Worm (Caenorhabditis elegans) whole organism, young adult: ENCODE results near the gene sorf-1.

Experiments
- B0019.2 ChIP-seq: fragments of 200-800 bp; sonication (Bioruptor generic); conservative IDR thresholded peaks from 2 replicates; pipeline ENCODE4 v1.3.6; 2022; ENCODE audit warnings: missing genetic modification reagents, missing genetic modification characterization, missing compliant biosample characterization
- B0035.1 ChIP-seq: sonication (generic microtip); optimal IDR thresholded peaks from 2 replicates; lab custom pipeline; 2016; ENCODE audit warnings: missing genetic modification characterization, mild to moderate bottlenecking, missing compliant biosample characterization, missing genotype, missing genetic modification reagents
- B0261.1 ChIP-seq: sonication (generic microtip); optimal IDR thresholded peaks from 2 replicates; lab custom pipeline; 2016; ENCODE audit warnings: mild to moderate bottlenecking, missing genetic modification characterization, moderate library complexity, missing compliant biosample characterization
- B0336.3 ChIP-seq: fragments of 200-800 bp; sonication (Bioruptor generic); IDR thresholded peaks from 2 replicates; pipeline ENCODE4 v1.3.6; 2022; ENCODE audit warnings: missing genetic modification characterization, missing compliant biosample characterization
- D2030.7 ChIP-seq: fragments of 200-800 bp; sonication (Bioruptor generic); IDR thresholded peaks from 2 replicates; pipeline ENCODE4 v1.3.6; 2022; ENCODE audit warnings: missing genetic modification reagents, missing genetic modification characterization, missing compliant biosample characterization
- F33H1.4 ChIP-seq: fragments of 200-800 bp; sonication (Bioruptor generic); IDR thresholded peaks from 2 replicates; pipeline ENCODE4 v1.3.6; 2022; ENCODE audit warnings: missing genetic modification reagents, missing genetic modification characterization, missing compliant biosample characterization
- F55B11.4 ChIP-seq: sonication (generic microtip); optimal IDR thresholded peaks from 2 replicates; lab custom pipeline; 2016; ENCODE audit warnings: missing compliant biosample characterization, missing genetic modification characterization, borderline replicate concordance; ENCODE audit not compliant: insufficient read depth
- F57A8.1 ChIP-seq: fragments of 200-800 bp; sonication (Bioruptor generic); optimal IDR thresholded peaks from 2 replicates; lab custom pipeline; 2018; ENCODE audit warnings: mild to moderate bottlenecking, missing genetic modification characterization, moderate library complexity, missing compliant biosample characterization
- T07F8.4 ChIP-seq: sonication (generic microtip); optimal IDR thresholded peaks from 2 replicates; lab custom pipeline; 2016; ENCODE audit warnings: mild to moderate bottlenecking, missing genetic modification characterization, moderate library complexity, missing compliant biosample characterization
- T26A5.8 ChIP-seq: sonication (generic microtip); optimal IDR thresholded peaks from 2 replicates; lab custom pipeline; 2016; ENCODE audit warnings: missing genetic modification characterization, missing compliant biosample characterization
- Y53G8AR.9 ChIP-seq: fragments of 200-800 bp; sonication (Bioruptor generic); conservative IDR thresholded peaks from 2 replicates; pipeline ENCODE4 v1.3.6; 2022; ENCODE audit warnings: missing genetic modification reagents, missing genetic modification characterization, missing compliant biosample characterization
- Y79H2A.3 ChIP-seq: fragments of 200-800 bp; sonication (Bioruptor generic); conservative IDR thresholded peaks from 2 replicates; pipeline ENCODE4 v1.3.6; 2022; ENCODE audit warnings: missing genetic modification reagents, missing genetic modification characterization, missing compliant biosample characterization
- ama-1 ChIP-seq, 3 experiments: fragments of 150-350 bp in 1 of 3; sonication (generic microtip) in 2 of 3; optimal IDR thresholded peaks; 2 replicates each; lab custom pipeline; 2014 to 2018; ENCODE audit warnings: missing biosample characterization in 2 of 3, missing genetic modification characterization in 2 of 3, missing genetic modification reagents in 2 of 3
- attf-5 ChIP-seq: fragments of 200-800 bp; sonication (Bioruptor generic); optimal IDR thresholded peaks from 2 replicates; lab custom pipeline; 2018; ENCODE audit warnings: mild to moderate bottlenecking, missing genetic modification characterization, missing compliant biosample characterization
- bed-1 ChIP-seq: fragments of 200-800 bp; sonication (Bioruptor generic); IDR thresholded peaks from 2 replicates; pipeline ENCODE4 v1.3.6; 2022; ENCODE audit warnings: missing genetic modification reagents, missing genetic modification characterization, missing compliant biosample characterization
- ccch-3 ChIP-seq: fragments of 200-800 bp; sonication (Bioruptor generic); optimal IDR thresholded peaks from 2 replicates; lab custom pipeline; 2018; ENCODE audit warnings: mild to moderate bottlenecking, missing genetic modification characterization, missing compliant biosample characterization
- cebp-1 ChIP-seq, 2 experiments: fragments of 200-800 bp in 1 of 2; sonication (Bioruptor generic) in 1 of 2; sonication (generic microtip) in 1 of 2; IDR thresholded peaks in 1 of 2; optimal IDR thresholded peaks in 1 of 2; 2 replicates each; pipeline versions ENCODE4 v1.3.6 to Lab custom; 2017 to 2022; ENCODE audit warnings: missing compliant biosample characterization in 2 of 2, missing genetic modification characterization in 2 of 2, mild to moderate bottlenecking in 1 of 2, missing genetic modification reagents in 1 of 2, moderate library complexity in 1 of 2
- ceh-100 ChIP-seq: fragments of 200-800 bp; sonication (Bioruptor generic); IDR thresholded peaks from 2 replicates; pipeline ENCODE4 v1.3.6; 2022; ENCODE audit warnings: missing genetic modification reagents, missing genetic modification characterization, missing compliant biosample characterization
- ceh-27 ChIP-seq: fragments of 200-800 bp; sonication (Bioruptor generic); optimal IDR thresholded peaks from 2 replicates; lab custom pipeline; 2018; ENCODE audit warnings: mild to moderate bottlenecking, missing genetic modification characterization, moderate library complexity, missing compliant biosample characterization
- chd-7 ChIP-seq: sonication (generic microtip); optimal IDR thresholded peaks from 2 replicates; lab custom pipeline; 2016; ENCODE audit warnings: mild to moderate bottlenecking, missing genetic modification characterization, moderate library complexity, missing compliant biosample characterization
- dpff-1 ChIP-seq: sonication (generic microtip); optimal IDR thresholded peaks from 2 replicates; lab custom pipeline; 2017; ENCODE audit warnings: mild to moderate bottlenecking, missing genetic modification characterization, missing compliant biosample characterization
- ekl-4 ChIP-seq: fragments of 200-800 bp; sonication (Bioruptor generic); IDR thresholded peaks from 2 replicates; pipeline ENCODE4 v1.3.6; 2022; ENCODE audit warnings: missing genetic modification reagents, missing genetic modification characterization, missing compliant biosample characterization
- ets-4 ChIP-seq: fragments of 200-800 bp; sonication (Bioruptor generic); optimal IDR thresholded peaks from 2 replicates; lab custom pipeline; 2018; ENCODE audit warnings: mild to moderate bottlenecking, missing genetic modification characterization, missing compliant biosample characterization
- hmg-1.2 ChIP-seq: fragments of 200-800 bp; sonication (Bioruptor generic); IDR thresholded peaks from 2 replicates; pipeline ENCODE4 v1.3.6; 2022; ENCODE audit warnings: missing genetic modification reagents, missing genetic modification characterization, missing compliant biosample characterization
- hmg-20 ChIP-seq: fragments of 200-800 bp; sonication (Bioruptor generic); IDR thresholded peaks from 2 replicates; pipeline ENCODE4 v1.3.6; 2022; ENCODE audit warnings: missing genetic modification reagents, missing genetic modification characterization, missing compliant biosample characterization
- lsl-1 ChIP-seq: fragments of 200-800 bp; sonication (Bioruptor generic); optimal IDR thresholded peaks from 2 replicates; lab custom pipeline; 2018; ENCODE audit warnings: mild to moderate bottlenecking, missing genetic modification characterization, moderate library complexity, missing compliant biosample characterization
- madf-6 ChIP-seq: fragments of 200-800 bp; sonication (Bioruptor generic); IDR thresholded peaks from 2 replicates; pipeline ENCODE4 v1.3.6; 2022; ENCODE audit warnings: missing genetic modification reagents, missing genetic modification characterization, missing compliant biosample characterization
- madf-8 ChIP-seq: fragments of 200-800 bp; sonication (Bioruptor generic); conservative IDR thresholded peaks from 2 replicates; pipeline ENCODE4 v1.3.6; 2022; ENCODE audit warnings: missing genetic modification reagents, missing genetic modification characterization, missing compliant biosample characterization
- nfya-2 ChIP-seq: fragments of 200-800 bp; sonication (Bioruptor generic); IDR thresholded peaks from 2 replicates; pipeline ENCODE4 v1.3.6; 2022; ENCODE audit warnings: missing genetic modification reagents, missing genetic modification characterization, missing compliant biosample characterization
- nhr-80 ChIP-seq: sonication (generic microtip); optimal IDR thresholded peaks from 2 replicates; lab custom pipeline; 2016; ENCODE audit warnings: missing genetic modification characterization, missing compliant biosample characterization
- pha-4 ChIP-seq: fragments of 150-350 bp; sonication (generic microtip); optimal IDR thresholded peaks from 2 replicates; lab custom pipeline; 2014; ENCODE audit warnings: missing biosample characterization, missing genetic modification reagents, missing genetic modification characterization
- rcor-1 ChIP-seq: fragments of 200-800 bp; sonication (Bioruptor generic); IDR thresholded peaks from 2 replicates; pipeline ENCODE4 v1.3.6; 2022; ENCODE audit warnings: missing genetic modification reagents, missing genetic modification characterization, missing compliant biosample characterization
- rec-8 ChIP-seq, 2 experiments: sonication (generic microtip); optimal IDR thresholded peaks; 2 replicates each; lab custom pipeline; 2016; ENCODE audit warnings: mild to moderate bottlenecking in 2 of 2, missing genetic modification characterization in 2 of 2, missing genetic modification reagents in 2 of 2, missing genotype in 2 of 2, missing biosample characterization in 1 of 2, missing compliant biosample characterization in 1 of 2, moderate library complexity in 1 of 2
- snpc-1.3 ChIP-seq: sonication (generic microtip); optimal IDR thresholded peaks from 2 replicates; lab custom pipeline; 2017; ENCODE audit warnings: missing genetic modification characterization, mild to moderate bottlenecking, missing compliant biosample characterization, antibody characterized with exemption, moderate library complexity, missing genotype, missing genetic modification reagents; ENCODE audit not compliant: insufficient read depth
- tbx-9 ChIP-seq: sonication (generic microtip); optimal IDR thresholded peaks from 2 replicates; lab custom pipeline; 2016; ENCODE audit warnings: borderline replicate concordance, missing genetic modification characterization, inconsistent platforms, missing compliant biosample characterization
- unc-62 ChIP-seq: fragments of 150-350 bp; optimal IDR thresholded peaks from 2 replicates; lab custom pipeline; 2014; ENCODE audit warnings: missing biosample characterization, missing genetic modification reagents, missing genetic modification characterization
- ztf-22 ChIP-seq: fragments of 200-800 bp; sonication (Bioruptor generic); optimal IDR thresholded peaks from 2 replicates; lab custom pipeline; 2018; ENCODE audit warnings: mild to moderate bottlenecking, missing genetic modification characterization, moderate library complexity, missing compliant biosample characterization
- ztf-3 ChIP-seq: fragments of 200-800 bp; sonication (Bioruptor generic); optimal IDR thresholded peaks from 2 replicates; lab custom pipeline; 2018; ENCODE audit warnings: mild to moderate bottlenecking, missing genetic modification characterization, missing compliant biosample characterization

Gene sorf-1

DNA sequence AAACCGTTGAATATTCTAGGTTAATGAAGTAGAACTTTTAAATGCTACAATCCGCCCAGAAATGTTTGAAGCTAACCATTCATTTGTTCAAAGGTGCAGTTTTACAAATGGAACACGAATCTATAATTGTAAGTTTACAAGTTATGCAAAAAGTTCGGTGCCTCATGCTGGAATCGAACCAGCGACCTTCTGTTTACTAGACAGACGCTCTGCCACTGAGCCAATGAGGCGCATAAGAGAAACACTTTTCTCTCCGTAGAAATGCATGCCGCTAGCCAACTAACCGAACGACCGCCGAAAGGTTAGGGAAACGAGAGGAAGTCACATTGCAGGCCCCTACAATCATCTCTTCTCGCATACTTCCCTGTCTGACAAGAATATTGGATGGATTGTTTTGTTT, 7.8 kb downstream of the sorf-1 start (continued):
- peak; percentile 38 for TF ChIP-seq ztf-22

ce11 chrX:3369442-3369841, 9.6 kb downstream of the sorf-1 start:
- no peak for TF ChIP-seq F33H1.4 (GFP tag; lab: Robert Waterston, UW)
- no peak for TF ChIP-seq B0336.3 (GFP tag; lab: Robert Waterston, UW)
- no peak for TF ChIP-seq B0019.2 (GFP tag; lab: Robert Waterston, UW)
- no peak for TF ChIP-seq F57A8.1 (GFP tag; lab: Kevin White, UChicago)
- no peak for TF ChIP-seq snpc-1.3 (tag; lab: Kevin White, UChicago)
- TF ChIP-seq ama-1 (optimal IDR thresholded peaks at IDR 0.05; lab: Kevin White, UChicago) = no peak
- TF ChIP-seq ama-1 (GFP tag; optimal IDR thresholded peaks at IDR 0.05; lab: Kevin White, UChicago) = no peak
- no peak for TF ChIP-seq Y79H2A.3 (GFP tag; lab: Robert Waterston, UW)
- TF ChIP-seq rec-8 (tag; optimal IDR thresholded peaks at IDR 0.05; lab: Kevin White, UChicago) = no peak
- no peak for TF ChIP-seq ccch-3 (GFP tag; lab: Kevin White, UChicago)
- TF ChIP-seq Y53G8AR.9 (GFP tag; lab: Robert Waterston, UW) = no peak
- no peak for TF ChIP-seq lsl-1 (GFP tag; lab: Kevin White, UChicago)
- no peak for TF ChIP-seq attf-5
- TF ChIP-seq dpff-1 (tag; lab: Kevin White, UChicago) = no peak
- TF ChIP-seq T07F8.4 (tag; lab: Kevin White, UChicago) = no peak
- no peak for TF ChIP-seq hmg-20
- TF ChIP-seq D2030.7 = no peak
- TF ChIP-seq ets-4 (GFP tag; lab: Kevin White, UChicago) = no peak

DNA sequence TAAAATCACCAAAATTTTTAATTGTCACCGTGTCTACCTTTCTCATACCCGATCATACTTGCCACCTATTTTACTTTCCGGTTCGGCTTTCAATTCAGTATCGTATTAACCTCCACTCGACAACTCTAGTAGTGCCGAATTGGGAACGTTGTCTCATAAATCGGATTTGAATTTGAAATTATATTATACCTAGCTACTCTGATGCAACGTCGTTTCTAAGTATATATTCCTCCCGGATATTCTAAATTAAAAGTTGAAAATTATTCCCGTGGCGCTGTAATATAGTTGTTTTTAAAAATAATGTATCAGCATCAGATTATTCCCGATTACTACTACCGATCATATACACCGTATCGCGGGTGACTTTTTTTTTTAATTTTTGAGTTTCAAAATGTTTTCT, 10.4 kb downstream of the sorf-1 start, which contains the start of gene ZK563.2:
Gene ZK563.2 (plus strand): TSS at position 301 of the 400 bp plus-strand sequence.
- TF ChIP-seq ztf-3 (no peak), dpff-1 (tag; lab: Kevin White, UChicago) (no peak), ceh-27 (GFP tag; lab: Kevin White, UChicago) (no peak), madf-6 (GFP tag; lab: Robert Waterston, UW) (no peak), T07F8.4 (tag; lab: Kevin White, UChicago) (no peak), madf-8 (GFP tag; lab: Robert Waterston, UW) (no peak)
- TF ChIP-seq, all 124 proteins: peak for 0

DNA sequence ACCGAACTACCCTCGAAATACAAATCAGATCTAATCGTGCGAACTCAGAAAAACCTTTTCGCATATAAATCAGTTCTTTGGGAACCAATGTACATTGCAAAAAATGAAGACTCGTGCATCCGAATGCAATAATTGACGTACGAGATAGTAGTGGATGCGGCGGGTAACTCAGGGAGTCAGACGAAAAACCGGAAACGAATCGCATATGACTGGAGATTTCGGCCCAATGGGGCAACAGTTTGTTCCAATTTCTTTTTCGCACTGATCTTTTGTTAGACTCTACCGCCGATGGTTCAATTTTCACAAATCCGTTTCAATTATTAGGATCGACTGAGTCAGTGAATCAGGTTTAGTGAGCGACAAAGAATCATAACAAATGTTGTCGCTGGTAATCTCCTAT, 12.3 kb downstream of the sorf-1 start:
- 0 out of 2 replicates have a peak, but pooled peaks have one; percentile 40 for TF ChIP-seq bed-1 (GFP tag; lab: Robert Waterston, UW)
- TF ChIP-seq chd-7 (tag; lab: Kevin White, UChicago) = no peak
- TF ChIP-seq, all 124 proteins: peak for 1

ce11 chrX:3362378-3362777, 16.7 kb downstream of the sorf-1 start, which contains the start of gene dhs-26:
dhs-26 (minus strand) TSS chrX:3362493.
- no peak for TF ChIP-seq F55B11.4 (tag; lab: Kevin White, UChicago)
- no peak for TF ChIP-seq T26A5.8 (tag; lab: Kevin White, UChicago)
- no peak for TF ChIP-seq tbx-9 (tag; lab: Kevin White, UChicago)
- TF ChIP-seq unc-62 = peak; percentile 21
- no peak for TF ChIP-seq B0035.1
- TF ChIP-seq nhr-80 (tag; lab: Kevin White, UChicago) = peak; percentile 82
- TF ChIP-seq pha-4 = no peak
- TF ChIP-seq nfya-2 (GFP tag; lab: Robert Waterston, UW) = no peak
- no peak for TF ChIP-seq hmg-1.2 (GFP tag; lab: Robert Waterston, UW)
- no peak for TF ChIP-seq ceh-100
- no peak for TF ChIP-seq ekl-4
- TF ChIP-seq cebp-1 (GFP tag; IDR thresholded peaks at IDR 0.05; lab: Robert Waterston, UW) = no peak
- no peak for TF ChIP-seq cebp-1 (tag; optimal IDR thresholded peaks at IDR 0.05; lab: Kevin White, UChicago)
- TF ChIP-seq hmg-20 = no peak
- no peak for TF ChIP-seq B0261.1
- TF ChIP-seq rcor-1 (GFP tag; lab: Robert Waterston, UW) = no peak
